Worm (Caenorhabditis elegans): ENCODE measurements around the gene H20E11.2.

Gene H20E11.2

DNA sequence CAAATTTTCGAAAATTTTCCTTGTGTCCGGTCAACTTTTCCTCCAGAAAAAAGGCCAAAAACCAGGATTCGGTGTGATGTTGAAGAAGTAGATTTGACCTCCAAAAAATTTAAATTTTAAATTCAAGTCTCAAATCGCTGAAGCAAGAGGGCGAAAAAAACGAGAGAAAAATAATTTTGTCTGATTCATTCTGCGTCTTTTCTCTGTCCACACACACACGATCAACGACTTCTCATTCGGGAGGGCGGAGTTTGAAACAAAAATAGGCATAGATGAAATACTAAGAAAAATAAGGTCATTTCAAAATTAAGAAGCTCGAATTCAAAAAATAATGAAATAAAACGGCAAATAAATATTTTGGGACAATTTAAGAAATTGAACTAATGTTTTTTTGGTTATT is 31.7 kb downstream of the H20E11.2 start, which contains the start of gene R13H7.2:
Gene R13H7.2 (minus strand): TSS at position 101 of the 400 bp plus-strand sequence.
- TF ChIP-seq Y5F2A.4 (GFP tag; optimal IDR thresholded peaks at IDR 0.05), result no peak
- no peak for TF ChIP-seq ztf-7 (tag; optimal IDR thresholded peaks at IDR 0.05)
- TF ChIP-seq pqm-1 (tag; optimal IDR thresholded peaks at IDR 0.05), result no peak

DNA sequence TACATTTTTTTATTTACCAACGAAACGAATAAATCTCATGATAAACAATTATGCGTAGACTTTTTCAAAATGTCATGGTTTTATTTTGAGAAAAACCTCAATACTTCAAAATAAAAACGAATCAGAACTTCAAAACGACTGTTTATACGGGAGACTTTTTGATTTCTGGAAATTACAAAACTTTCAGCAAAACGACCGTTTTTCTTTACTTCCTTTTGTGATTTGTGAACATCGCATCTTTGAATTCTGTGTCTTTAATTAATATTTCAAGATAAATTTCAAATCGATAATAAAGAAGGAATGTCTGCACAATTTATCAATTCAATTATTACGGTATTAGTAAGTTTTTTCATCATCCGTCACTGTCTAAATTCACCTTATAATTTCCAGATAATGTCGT is 40.2 kb downstream of the H20E11.2 start, which contains the start of gene srx-20:
Gene srx-20 (plus strand): TSS at position 301 of the 400 bp plus-strand sequence.
- TF ChIP-seq fkh-10 (GFP tag; optimal IDR thresholded peaks at IDR 0.05) (no peak), T26A8.4 (GFP tag; IDR thresholded peaks at IDR 0.05) (no peak), hlh-30 (tag; optimal IDR thresholded peaks at IDR 0.05; ENCODE audit: insufficient read depth) (no peak)

DNA sequence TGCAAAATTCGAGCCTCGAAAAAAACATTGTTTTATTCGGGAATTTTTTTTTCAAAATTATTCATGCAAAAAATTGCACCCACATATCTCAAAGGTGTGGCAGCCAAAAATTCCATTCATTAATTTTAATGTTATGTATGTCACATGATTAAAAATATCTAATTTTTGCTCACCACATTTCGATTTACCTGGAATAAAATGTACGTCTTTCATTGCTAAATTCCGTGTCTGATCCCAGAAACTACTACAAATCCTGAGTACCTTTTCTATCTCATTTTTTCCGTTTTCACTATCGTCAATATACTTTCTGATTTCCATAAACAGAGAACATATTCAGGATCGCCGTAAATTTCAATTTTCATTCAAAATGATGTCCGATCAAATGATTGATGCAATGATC is 45.4 kb downstream of the H20E11.2 start, which contains the start of gene srx-19:
Gene srx-19 (plus strand): TSS at position 301 of the 400 bp plus-strand sequence.
- TF ChIP-seq ztf-7 (tag; optimal IDR thresholded peaks at IDR 0.05) (no peak), F37D6.2 (tag; optimal IDR thresholded peaks at IDR 0.05) (no peak), pqm-1 (tag; optimal IDR thresholded peaks at IDR 0.05) (no peak), snpc-1.2 (GFP tag; IDR thresholded peaks at IDR 0.05) (no peak), nhr-77 (tag; optimal IDR thresholded peaks at IDR 0.05) (no peak), vab-7 (GFP tag; IDR thresholded peaks at IDR 0.05) (no peak), lin-29 (GFP tag; IDR thresholded peaks at IDR 0.05) (no peak), aly-2 (tag; optimal IDR thresholded peaks at IDR 0.05) (no peak), lir-3 (tag; optimal IDR thresholded peaks at IDR 0.05) (no peak), ZK337.2 (GFP tag; IDR thresholded peaks at IDR 0.05) (no peak), dve-1 (tag; optimal IDR thresholded peaks at IDR 0.05; ENCODE audit: insufficient read depth) (no peak), nhr-10 (tag; optimal IDR thresholded peaks at IDR 0.05) (no peak)

DNA sequence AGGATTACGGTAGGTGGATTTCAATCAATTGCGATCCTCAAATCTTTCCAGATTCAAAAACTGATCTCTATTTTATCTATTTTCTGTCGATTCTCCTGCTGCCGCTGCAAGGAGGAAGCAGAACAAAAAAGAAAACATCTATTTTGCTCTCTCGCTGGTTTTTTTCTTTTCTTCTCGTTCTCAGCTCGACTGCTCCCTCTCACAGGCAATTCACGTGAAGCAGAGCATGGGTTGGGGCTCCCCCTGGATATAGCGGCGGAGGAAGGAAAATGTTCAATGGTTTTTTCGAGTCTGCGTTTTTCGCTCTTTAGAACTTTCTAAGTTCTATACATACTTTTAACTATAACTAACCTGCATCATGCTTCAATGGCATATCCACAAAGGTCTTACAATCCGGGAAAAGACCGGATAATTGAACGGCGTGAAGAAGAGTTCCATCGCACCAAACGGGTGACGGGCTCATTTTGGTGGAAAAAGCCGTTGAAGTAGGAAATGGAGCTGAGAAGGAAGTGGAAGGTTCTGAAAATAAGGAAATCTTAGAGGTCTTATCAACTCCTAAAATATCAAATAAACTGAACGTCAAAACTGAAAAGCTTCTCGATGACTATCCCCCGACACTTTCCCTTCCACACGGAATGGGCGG is 51.5 kb downstream of the H20E11.2 start:
- TF ChIP-seq madf-5 (GFP tag; IDR thresholded peaks at IDR 0.05) (no peak), F49E8.2 (tag; optimal IDR thresholded peaks at IDR 0.05; ENCODE audit: borderline replicate concordance) (no peak), lin-38 (GFP tag; IDR thresholded peaks at IDR 0.05) (no peak), php-3 (GFP tag; IDR thresholded peaks at IDR 0.05) (no peak), mes-2 (tag; optimal IDR thresholded peaks at IDR 0.05; ENCODE audit: poor library complexity, severe bottlenecking) (no peak), mdl-1 (tag; optimal IDR thresholded peaks at IDR 0.05) (no peak), zip-2 (tag; optimal IDR thresholded peaks at IDR 0.05) (no peak), F37D6.2 (tag; optimal IDR thresholded peaks at IDR 0.05) (peak; percentile 24), attf-4 (tag; optimal IDR thresholded peaks at IDR 0.05) (no peak), lin-1 (GFP tag; IDR thresholded peaks at IDR 0.05) (no peak), T26A8.4 (GFP tag; IDR thresholded peaks at IDR 0.05) (no peak), mdt-29 (GFP tag; IDR thresholded peaks at IDR 0.05) (no peak), dve-1 (tag; optimal IDR thresholded peaks at IDR 0.05; ENCODE audit: insufficient read depth) (no peak), fkh-10 (GFP tag; optimal IDR thresholded peaks at IDR 0.05) (peak; percentile 55), gei-8 (GFP tag; optimal IDR thresholded peaks at IDR 0.05) (peak; percentile 60), mxl-2 (GFP tag; conservative IDR thresholded peaks at IDR 0.05) (peak; percentile 100), unc-62 (GFP tag; optimal IDR thresholded peaks at IDR 0.05 in 1 of 2) (peak in 1 of 2 experiments; percentile 96), unc-62 (tag; optimal IDR thresholded peaks at IDR 0.05) (no peak), nhr-111 (GFP tag; optimal IDR thresholded peaks at IDR 0.05) (no peak), nhr-77 (tag; optimal IDR thresholded peaks at IDR 0.05) (no peak), R02D3.7 (tag; optimal IDR thresholded peaks at IDR 0.05) (no peak), aly-2 (tag; optimal IDR thresholded peaks at IDR 0.05) (no peak), zag-1 (tag; optimal IDR thresholded peaks at IDR 0.05) (no peak), zfp-2 (tag; optimal IDR thresholded peaks at IDR 0.05) (no peak), ceh-62 (tag; optimal IDR thresholded peaks at IDR 0.05) (no peak), cey-2 (tag; optimal IDR thresholded peaks at IDR 0.05; ENCODE audit: borderline replicate concordance, insufficient read depth) (no peak), ceh-20 (GFP tag; IDR thresholded peaks at IDR 0.05) (0 out of 2 replicates have a peak, but pooled peaks have one; percentile 7), lin-29 (GFP tag; IDR thresholded peaks at IDR 0.05) (no peak), mxl-3 (GFP tag; optimal IDR thresholded peaks at IDR 0.05) (no peak), mep-1 (tag; optimal IDR thresholded peaks at IDR 0.05) (no peak), nhr-28 (tag; optimal IDR thresholded peaks at IDR 0.05) (no peak), lsy-2 (tag; optimal IDR thresholded peaks at IDR 0.05) (peak in 1 of 2 experiments; percentile 75), lir-3 (tag; optimal IDR thresholded peaks at IDR 0.05) (no peak), spr-3 (GFP tag; optimal IDR thresholded peaks at IDR 0.05) (no peak), nhr-11 (tag; optimal IDR thresholded peaks at IDR 0.05) (peak; percentile 84)
